Worm (Caenorhabditis elegans) whole organism, L1 larva: ENCODE measurements around the gene coh-3.

Experiments
- blmp-1 ChIP-seq: fragments of 150-350 bp; optimal IDR thresholded peaks from 2 replicates; lab custom pipeline; 2014; ENCODE audit warnings: missing biosample characterization, missing genetic modification characterization
- ceh-82 ChIP-seq, 3 experiments: fragments of 150-350 bp in 1 of 3; sonication (generic microtip) in 2 of 3; optimal IDR thresholded peaks; 2 replicates each; lab custom pipeline; 2014 to 2017; ENCODE audit warnings: missing biosample characterization in 3 of 3, missing genetic modification characterization in 3 of 3
- nhr-28 ChIP-seq: fragments of 150-350 bp; optimal IDR thresholded peaks from 2 replicates; lab custom pipeline; 2014; ENCODE audit warnings: missing biosample characterization, missing genetic modification characterization
- tbx-2 ChIP-seq: sonication (generic microtip); optimal IDR thresholded peaks from 2 replicates; lab custom pipeline; 2016; ENCODE audit warnings: missing genetic modification characterization, missing compliant biosample characterization

DNA sequence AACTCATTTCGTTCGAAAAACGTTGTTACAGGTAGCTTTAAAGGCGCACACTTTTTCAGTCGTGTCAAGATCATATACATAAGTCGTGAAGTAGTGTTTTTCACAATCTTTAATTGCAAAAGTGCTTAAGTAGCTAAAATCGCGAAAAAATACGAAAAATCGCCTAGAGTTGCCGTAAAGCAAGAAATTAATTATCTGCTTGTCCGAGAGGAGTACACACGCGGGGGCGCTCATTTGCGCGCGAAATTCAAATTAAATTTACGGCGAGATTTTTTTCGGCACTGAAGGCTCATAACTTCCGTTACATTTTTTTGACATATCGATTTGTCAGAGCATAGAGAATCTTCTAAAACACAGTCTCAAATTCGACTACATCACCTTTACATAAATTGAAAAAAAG, 2.9 kb downstream of the coh-3 start:
- TF ChIP-seq ceh-82 (tag; optimal IDR thresholded peaks at IDR 0.05; lab: Kevin White, UChicago) (no peak), blmp-1 (no peak), tbx-2 (tag; lab: Kevin White, UChicago) (no peak), nhr-28 (tag; lab: Kevin White, UChicago) (no peak)
